Worm (Caenorhabditis elegans): ENCODE measurements around the gene best-20.

Gene best-20

ce11 chrIV:3722690-3723089 is 33.3 kb upstream of the best-20 start, which contains the start of gene Y37E11AM.4:
TSS of gene Y37E11AM.4 (minus strand) at chrIV:3722790.
- no peak for TF ChIP-seq pha-4 (tag; optimal IDR thresholded peaks at IDR 0.05)
- TF ChIP-seq ceh-82 (tag; optimal IDR thresholded peaks at IDR 0.05): no peak
- TF ChIP-seq ztf-11 (tag; optimal IDR thresholded peaks at IDR 0.05): no peak
- TF ChIP-seq ceh-9 (tag; optimal IDR thresholded peaks at IDR 0.05): no peak
- TF ChIP-seq nhr-76 (tag; optimal IDR thresholded peaks at IDR 0.05): no peak
- TF ChIP-seq lin-15B (tag; optimal IDR thresholded peaks at IDR 0.05): no peak
- no peak for TF ChIP-seq daf-12 (tag; optimal IDR thresholded peaks at IDR 0.05)
- no peak for TF ChIP-seq mdl-1 (tag; optimal IDR thresholded peaks at IDR 0.05)
- no peak for TF ChIP-seq elt-1 (tag; optimal IDR thresholded peaks at IDR 0.05)
- TF ChIP-seq nhr-12 (tag; optimal IDR thresholded peaks at IDR 0.05): no peak
- no peak for TF ChIP-seq ZK546.5 (tag; optimal IDR thresholded peaks at IDR 0.05)
- no peak for TF ChIP-seq egl-27 (tag; optimal IDR thresholded peaks at IDR 0.05)
- TF ChIP-seq sea-2 (GFP tag; optimal IDR thresholded peaks at IDR 0.05): no peak
- no peak for TF ChIP-seq nhr-11 (tag; optimal IDR thresholded peaks at IDR 0.05)
- no peak for TF ChIP-seq nhr-25 (tag; optimal IDR thresholded peaks at IDR 0.05)
- TF ChIP-seq fkh-2 (tag; optimal IDR thresholded peaks at IDR 0.05): no peak
- no peak for TF ChIP-seq ceh-28 (tag; optimal IDR thresholded peaks at IDR 0.05)
- no peak for TF ChIP-seq tbx-2 (tag; optimal IDR thresholded peaks at IDR 0.05)
- TF ChIP-seq lin-39 (tag; optimal IDR thresholded peaks at IDR 0.05): no peak
- no peak for TF ChIP-seq ceh-16 (tag; optimal IDR thresholded peaks at IDR 0.05)

- TF ChIP-seq lin-15B (tag; optimal IDR thresholded peaks at IDR 0.05) (no peak), pqm-1 (tag; optimal IDR thresholded peaks at IDR 0.05) (no peak), snpc-4 (tag; optimal IDR thresholded peaks at IDR 0.05) (no peak), ama-1 (optimal IDR thresholded peaks at IDR 0.05) (no peak), tbx-2 (tag; optimal IDR thresholded peaks at IDR 0.05) (no peak), fkh-2 (tag; optimal IDR thresholded peaks at IDR 0.05) (no peak), sea-2 (GFP tag; optimal IDR thresholded peaks at IDR 0.05) (no peak), unc-62 (GFP tag; optimal IDR thresholded peaks at IDR 0.05) (no peak)
These were observed 30.7 kb upstream of the best-20 start, which contains the start of gene Y37E11AM.2 for ce11 chrIV:3725361-3725760. TSS of gene Y37E11AM.2 (minus strand) at chrIV:3725461.

ce11 chrIV:3725845-3726244 is 30.2 kb upstream of the best-20 start, which contains the start of gene smgl-2:
TSS of gene smgl-2 (plus strand) at chrIV:3726164.
- no peak for TF ChIP-seq nhr-237 (tag; optimal IDR thresholded peaks at IDR 0.05)
- no peak for TF ChIP-seq sea-2 (GFP tag; optimal IDR thresholded peaks at IDR 0.05)
- peak; percentile 79 for TF ChIP-seq pha-4 (tag; optimal IDR thresholded peaks at IDR 0.05)
- TF ChIP-seq R02D3.7 (tag; optimal IDR thresholded peaks at IDR 0.05): peak; percentile 44
- TF ChIP-seq nfya-1 (tag; optimal IDR thresholded peaks at IDR 0.05; ENCODE audit: insufficient read depth): peak; percentile 76
- no peak for TF ChIP-seq jun-1 (tag; optimal IDR thresholded peaks at IDR 0.05)
- peak; percentile 81 for TF ChIP-seq lin-15B (tag; optimal IDR thresholded peaks at IDR 0.05)
- no peak for TF ChIP-seq mml-1 (tag; optimal IDR thresholded peaks at IDR 0.05)
- TF ChIP-seq fkh-10 (GFP tag; optimal IDR thresholded peaks at IDR 0.05): no peak
- no peak for TF ChIP-seq zag-1 (tag; optimal IDR thresholded peaks at IDR 0.05)
- TF ChIP-seq nhr-23 (tag; optimal IDR thresholded peaks at IDR 0.05): peak; percentile 65
- TF ChIP-seq pqm-1 (tag; optimal IDR thresholded peaks at IDR 0.05): peak; percentile 50
- TF ChIP-seq elt-2 (tag; optimal IDR thresholded peaks at IDR 0.05): peak; percentile 41
- TF ChIP-seq tbx-2 (tag; optimal IDR thresholded peaks at IDR 0.05): no peak
- peak; percentile 80 for TF ChIP-seq egl-5 (tag; optimal IDR thresholded peaks at IDR 0.05)
- no peak for TF ChIP-seq nhr-76 (tag; optimal IDR thresholded peaks at IDR 0.05)
- TF ChIP-seq eor-1 (tag; optimal IDR thresholded peaks at IDR 0.05): peak in 1 of 2 experiments; percentile 40
- no peak for TF ChIP-seq ztf-11 (tag; optimal IDR thresholded peaks at IDR 0.05)
- TF ChIP-seq elt-1 (tag; optimal IDR thresholded peaks at IDR 0.05): no peak
- no peak for TF ChIP-seq ama-1 (optimal IDR thresholded peaks at IDR 0.05)
- TF ChIP-seq ceh-82 (tag; optimal IDR thresholded peaks at IDR 0.05): peak; percentile 27
- peak; percentile 52 for TF ChIP-seq hmg-11 (tag; optimal IDR thresholded peaks at IDR 0.05)
- TF ChIP-seq nhr-77 (tag; optimal IDR thresholded peaks at IDR 0.05): no peak
- no peak for TF ChIP-seq lin-39 (tag; optimal IDR thresholded peaks at IDR 0.05)
- TF ChIP-seq unc-62 (GFP tag; optimal IDR thresholded peaks at IDR 0.05): no peak
- no peak for TF ChIP-seq ZK546.5 (tag; optimal IDR thresholded peaks at IDR 0.05)
- no peak for TF ChIP-seq fkh-2 (tag; optimal IDR thresholded peaks at IDR 0.05)
- no peak for TF ChIP-seq nhr-12 (tag; optimal IDR thresholded peaks at IDR 0.05)
- no peak for TF ChIP-seq aly-2 (tag; optimal IDR thresholded peaks at IDR 0.05)
- TF ChIP-seq elt-3 (tag; optimal IDR thresholded peaks at IDR 0.05): no peak
- TF ChIP-seq nhr-25 (tag; optimal IDR thresholded peaks at IDR 0.05): peak; percentile 42
- no peak for TF ChIP-seq egl-27 (tag; optimal IDR thresholded peaks at IDR 0.05)
- peak; percentile 40 for TF ChIP-seq ceh-28 (tag; optimal IDR thresholded peaks at IDR 0.05)
- TF ChIP-seq daf-12 (tag; optimal IDR thresholded peaks at IDR 0.05): no peak
- peak; percentile 57 for TF ChIP-seq snpc-4 (tag; optimal IDR thresholded peaks at IDR 0.05)
- TF ChIP-seq ztf-4 (tag; optimal IDR thresholded peaks at IDR 0.05): no peak
- no peak for TF ChIP-seq nhr-67 (tag; optimal IDR thresholded peaks at IDR 0.05)
